Fruit fly (Drosophila melanogaster) whole organism, embryonic: ENCODE data around the gene Sodh1.
A peak's percentile ranks its signal among the peaks of the same experiment; 100 is the strongest.

ENCODE experiments used
- Adf1 ChIP-seq: fragments of 200-800 bp; sonication (Bioruptor generic); IDR thresholded peaks from 2 replicates; pipeline ENCODE4 v1.3.6; 2022; ENCODE audit warnings: missing biosample characterization, missing genetic modification characterization
- C15 ChIP-seq: fragments of 200-800 bp; sonication (Bioruptor generic); IDR thresholded peaks from 3 replicates; pipeline ENCODE4 v1.3.6; 2022; ENCODE audit warnings: missing biosample characterization, missing genetic modification characterization
- CG11398 ChIP-seq: fragments of 200-800 bp; sonication (Bioruptor generic); optimal IDR thresholded peaks from 2 replicates; lab custom pipeline; 2016; ENCODE audit warnings: missing biosample characterization, missing genetic modification characterization
- CG12236 ChIP-seq: fragments of 200-800 bp; sonication (Bioruptor generic); optimal IDR thresholded peaks from 2 replicates; lab custom pipeline; 2016; ENCODE audit warnings: missing biosample characterization, missing genetic modification characterization
- CG1529 ChIP-seq: fragments of 200-800 bp; sonication (Bioruptor generic); optimal IDR thresholded peaks from 3 replicates; lab custom pipeline; 2018; ENCODE audit warnings: missing biosample characterization, missing genetic modification characterization
- CG15514 ChIP-seq: fragments of 200-800 bp; sonication (Bioruptor generic); optimal IDR thresholded peaks from 3 replicates; lab custom pipeline; 2017; ENCODE audit warnings: missing biosample characterization, missing genetic modification characterization, mild to moderate bottlenecking, moderate library complexity, missing genetic modification reagents
- CG15601 ChIP-seq: fragments of 200-800 bp; sonication (Bioruptor generic); optimal IDR thresholded peaks from 3 replicates; lab custom pipeline; 2019; ENCODE audit warnings: missing biosample characterization, mild to moderate bottlenecking, missing genetic modification characterization, moderate library complexity
- CG15696 ChIP-seq: fragments of 200-800 bp; sonication (Bioruptor generic); optimal IDR thresholded peaks from 2 replicates; lab custom pipeline; 2019; ENCODE audit warnings: missing biosample characterization, mild to moderate bottlenecking, missing genetic modification characterization, moderate library complexity
- CG17568 ChIP-seq: fragments of 200-800 bp; sonication (Bioruptor generic); optimal IDR thresholded peaks from 2 replicates; lab custom pipeline; 2018; ENCODE audit warnings: missing biosample characterization, mild to moderate bottlenecking, missing genetic modification characterization, moderate library complexity
- CG18599 ChIP-seq: fragments of 200-800 bp; sonication (Bioruptor generic); optimal IDR thresholded peaks from 3 replicates; lab custom pipeline; 2017; ENCODE audit warnings: missing biosample characterization, missing genetic modification characterization, mild to moderate bottlenecking, moderate library complexity, missing genetic modification reagents
- CG2678 ChIP-seq: fragments of 200-800 bp; sonication (Bioruptor generic); optimal IDR thresholded peaks from 3 replicates; lab custom pipeline; 2019; ENCODE audit warnings: missing biosample characterization, mild to moderate bottlenecking, missing genetic modification characterization, moderate library complexity
- CG30431 ChIP-seq: fragments of 200-800 bp; sonication (Bioruptor generic); optimal IDR thresholded peaks from 2 replicates; lab custom pipeline; 2017; ENCODE audit warnings: missing biosample characterization, missing genetic modification characterization
- CG31224 ChIP-seq: fragments of 200-800 bp; sonication (Bioruptor generic); IDR thresholded peaks from 2 replicates; pipeline ENCODE4 v1.3.6; 2022; ENCODE audit warnings: missing biosample characterization, missing genetic modification characterization
- CG32772 ChIP-seq: fragments of 200-800 bp; sonication (Bioruptor generic); IDR thresholded peaks from 2 replicates; pipeline ENCODE4 v1.3.6; 2022; ENCODE audit warnings: missing biosample characterization, missing genetic modification characterization
- CG4360 ChIP-seq: fragments of 200-800 bp; sonication (Bioruptor generic); IDR thresholded peaks from 2 replicates; pipeline ENCODE4 v1.3.6; 2022; ENCODE audit warnings: missing biosample characterization, missing genetic modification characterization
- CG4404 ChIP-seq: fragments of 200-800 bp; sonication (Bioruptor generic); IDR thresholded peaks from 2 replicates; pipeline ENCODE4 v1.3.6; 2022; ENCODE audit warnings: missing biosample characterization, missing genetic modification characterization
- CG6854 ChIP-seq: fragments of 200-800 bp; sonication (Bioruptor generic); optimal IDR thresholded peaks from 3 replicates; lab custom pipeline; 2017; ENCODE audit warnings: missing biosample characterization, mild to moderate bottlenecking, missing genetic modification characterization
- CG7987 ChIP-seq: fragments of 200-800 bp; sonication (Bioruptor generic); optimal IDR thresholded peaks from 2 replicates; lab custom pipeline; 2018; ENCODE audit warnings: missing biosample characterization, mild to moderate bottlenecking, missing genetic modification characterization, moderate library complexity
- CG9609 ChIP-seq: fragments of 200-800 bp; sonication (Bioruptor generic); optimal IDR thresholded peaks from 3 replicates; lab custom pipeline; 2016; ENCODE audit warnings: missing biosample characterization, missing genetic modification characterization
- CG9876 ChIP-seq: fragments of 200-800 bp; sonication (Bioruptor generic); optimal IDR thresholded peaks from 2 replicates; lab custom pipeline; 2016; ENCODE audit warnings: missing biosample characterization, missing genetic modification characterization
- CHES-1-like ChIP-seq: fragments of 200-800 bp; sonication (Bioruptor generic); optimal IDR thresholded peaks from 2 replicates; lab custom pipeline; 2016; ENCODE audit warnings: missing biosample characterization, missing genetic modification characterization
- Dref ChIP-seq: fragments of 200-800 bp; sonication (Bioruptor generic); IDR thresholded peaks from 2 replicates; pipeline ENCODE4 v1.3.6; 2022; ENCODE audit warnings: missing biosample characterization, missing genetic modification characterization
- Elba2 ChIP-seq: fragments of 200-800 bp; sonication (Bioruptor generic); optimal IDR thresholded peaks from 3 replicates; lab custom pipeline; 2016; ENCODE audit warnings: missing biosample characterization, missing genetic modification characterization
- GATAe ChIP-seq: fragments of 200-800 bp; sonication (Bioruptor generic); conservative IDR thresholded peaks from 2 replicates; pipeline ENCODE4 v1.3.6; 2022; ENCODE audit warnings: missing biosample characterization, missing genetic modification characterization
- H2.0 ChIP-seq: fragments of 200-800 bp; sonication (Bioruptor generic); IDR thresholded peaks from 2 replicates; pipeline ENCODE4 v1.3.6; 2022; ENCODE audit warnings: missing biosample characterization, missing genetic modification characterization
- HHEX ChIP-seq: fragments of 200-800 bp; sonication (Bioruptor generic); optimal IDR thresholded peaks from 3 replicates; lab custom pipeline; 2017; ENCODE audit warnings: missing biosample characterization, mild to moderate bottlenecking, missing genetic modification characterization, missing genetic modification reagents
- Hr51 ChIP-seq, 2 experiments: fragments of 200-800 bp; sonication (Bioruptor generic); optimal IDR thresholded peaks; 2 replicates in 1 of 2; 3 replicates in 1 of 2; lab custom pipeline; 2016 to 2018; ENCODE audit warnings: missing biosample characterization in 2 of 2, missing genetic modification characterization in 2 of 2, mild to moderate bottlenecking in 1 of 2, moderate library complexity in 1 of 2
- Med ChIP-seq: fragments of 200-800 bp; sonication (Bioruptor generic); peaks from one replicate; lab custom pipeline; 2016; ENCODE audit warnings: missing biosample characterization, missing genetic modification characterization, mild to moderate bottlenecking, inconsistent platforms, moderate library complexity
- NfI ChIP-seq: fragments of 200-800 bp; sonication (Bioruptor generic); optimal IDR thresholded peaks from 3 replicates; lab custom pipeline; 2018; ENCODE audit warnings: missing biosample characterization, mild to moderate bottlenecking, missing genetic modification characterization, moderate library complexity
- TFAM ChIP-seq: fragments of 200-800 bp; sonication (Bioruptor generic); optimal IDR thresholded peaks from 2 replicates; lab custom pipeline; 2017; ENCODE audit warnings: missing biosample characterization, missing genetic modification characterization, inconsistent platforms
- Tbp ChIP-seq: fragments of >200 bp; optimal IDR thresholded peaks from 2 replicates; lab custom pipeline; 2018; ENCODE audit warnings: missing biosample characterization, missing genetic modification characterization
- az2 ChIP-seq: fragments of 200-800 bp; sonication (Bioruptor generic); optimal IDR thresholded peaks from 3 replicates; lab custom pipeline; 2016; ENCODE audit warnings: missing biosample characterization, missing genetic modification characterization
- bab2 ChIP-seq: fragments of 200-800 bp; sonication (Bioruptor generic); optimal IDR thresholded peaks from 2 replicates; lab custom pipeline; 2016; ENCODE audit warnings: missing biosample characterization, missing genetic modification characterization
- bigmax ChIP-seq: fragments of 200-800 bp; sonication (Bioruptor generic); optimal IDR thresholded peaks from 2 replicates; lab custom pipeline; 2018; ENCODE audit warnings: missing biosample characterization, mild to moderate bottlenecking, missing genetic modification characterization
- cas ChIP-seq: fragments of 200-800 bp; sonication (Bioruptor generic); IDR thresholded peaks from 2 replicates; pipeline ENCODE4 v1.3.6; 2022; ENCODE audit warnings: missing biosample characterization, missing genetic modification characterization
- crp ChIP-seq, 2 experiments: fragments of 200-800 bp; sonication (Bioruptor generic); optimal IDR thresholded peaks; 2 replicates in 1 of 2; 3 replicates in 1 of 2; lab custom pipeline; 2017; ENCODE audit warnings: missing biosample characterization in 2 of 2, missing genetic modification characterization in 2 of 2, mild to moderate bottlenecking in 1 of 2, moderate library complexity in 1 of 2
- dimm ChIP-seq: fragments of 200-800 bp; sonication (Bioruptor generic); IDR thresholded peaks from 2 replicates; pipeline ENCODE4 v1.3.6; 2022; ENCODE audit warnings: missing biosample characterization, missing genetic modification characterization
- ewg ChIP-seq: fragments of 200-800 bp; sonication (Bioruptor generic); optimal IDR thresholded peaks from 3 replicates; lab custom pipeline; 2017; ENCODE audit warnings: mild to moderate bottlenecking, missing biosample characterization, missing genetic modification reagents, missing genetic modification characterization
- gcm2 ChIP-seq: fragments of 200-800 bp; sonication (Bioruptor generic); optimal IDR thresholded peaks from 2 replicates; lab custom pipeline; 2016; ENCODE audit warnings: missing biosample characterization, missing genetic modification characterization
- hbn ChIP-seq: fragments of 200-800 bp; sonication (Bioruptor generic); IDR thresholded peaks from 2 replicates; pipeline ENCODE4 v1.3.6; 2022; ENCODE audit warnings: missing biosample characterization, missing genetic modification characterization; ENCODE audit not compliant: partially characterized antibody
- jumu ChIP-seq: fragments of 200-800 bp; sonication (Bioruptor generic); optimal IDR thresholded peaks from 3 replicates; lab custom pipeline; 2016; ENCODE audit warnings: missing biosample characterization, missing genetic modification characterization
- ken ChIP-seq: fragments of 200-800 bp; sonication (Bioruptor generic); IDR thresholded peaks from 3 replicates; pipeline ENCODE4 v1.3.6; 2022; ENCODE audit warnings: missing biosample characterization, missing genetic modification characterization
- lmd ChIP-seq: fragments of 200-800 bp; sonication (Bioruptor generic); IDR thresholded peaks from 2 replicates; pipeline ENCODE4 v1.3.6; 2022; ENCODE audit warnings: missing biosample characterization, missing genetic modification characterization
- lov ChIP-seq, 2 experiments: fragments of 200-800 bp in 1 of 2; fragments of >200 bp in 1 of 2; sonication (Bioruptor generic) in 1 of 2; IDR thresholded peaks in 1 of 2; optimal IDR thresholded peaks in 1 of 2; 2 replicates in 1 of 2; 3 replicates in 1 of 2; pipeline versions ENCODE4 v1.3.6 to Lab custom; 2017 to 2022; ENCODE audit warnings: missing biosample characterization in 1 of 2, missing genetic modification characterization in 1 of 2
- rib ChIP-seq: fragments of 200-800 bp; sonication (Bioruptor generic); IDR thresholded peaks from 2 replicates; pipeline ENCODE4 v1.3.6; 2022; ENCODE audit warnings: missing biosample characterization, missing genetic modification characterization
- run ChIP-seq: fragments of 200-800 bp; sonication (Bioruptor generic); optimal IDR thresholded peaks from 3 replicates; lab custom pipeline; 2018; ENCODE audit warnings: missing biosample characterization, mild to moderate bottlenecking, missing genetic modification characterization
- sna ChIP-seq: fragments of 200-800 bp; sonication (Bioruptor generic); IDR thresholded peaks from 2 replicates; pipeline ENCODE4 v1.3.6; 2022; ENCODE audit warnings: missing biosample characterization, missing genetic modification characterization; ENCODE audit not compliant: partially characterized antibody
- twi ChIP-seq: fragments of 200-800 bp; optimal IDR thresholded peaks from 2 replicates; lab custom pipeline; 2019; ENCODE audit warnings: missing biosample characterization, mild to moderate bottlenecking, missing genetic modification characterization, moderate library complexity
- yki ChIP-seq: fragments of >200 bp; optimal IDR thresholded peaks from 3 replicates; lab custom pipeline; 2018
- zf30C ChIP-seq: fragments of 200-800 bp; sonication (Bioruptor generic); optimal IDR thresholded peaks from 3 replicates; lab custom pipeline; 2018; ENCODE audit warnings: missing biosample characterization, mild to moderate bottlenecking, missing genetic modification characterization

Sodh1 gene

DNA sequence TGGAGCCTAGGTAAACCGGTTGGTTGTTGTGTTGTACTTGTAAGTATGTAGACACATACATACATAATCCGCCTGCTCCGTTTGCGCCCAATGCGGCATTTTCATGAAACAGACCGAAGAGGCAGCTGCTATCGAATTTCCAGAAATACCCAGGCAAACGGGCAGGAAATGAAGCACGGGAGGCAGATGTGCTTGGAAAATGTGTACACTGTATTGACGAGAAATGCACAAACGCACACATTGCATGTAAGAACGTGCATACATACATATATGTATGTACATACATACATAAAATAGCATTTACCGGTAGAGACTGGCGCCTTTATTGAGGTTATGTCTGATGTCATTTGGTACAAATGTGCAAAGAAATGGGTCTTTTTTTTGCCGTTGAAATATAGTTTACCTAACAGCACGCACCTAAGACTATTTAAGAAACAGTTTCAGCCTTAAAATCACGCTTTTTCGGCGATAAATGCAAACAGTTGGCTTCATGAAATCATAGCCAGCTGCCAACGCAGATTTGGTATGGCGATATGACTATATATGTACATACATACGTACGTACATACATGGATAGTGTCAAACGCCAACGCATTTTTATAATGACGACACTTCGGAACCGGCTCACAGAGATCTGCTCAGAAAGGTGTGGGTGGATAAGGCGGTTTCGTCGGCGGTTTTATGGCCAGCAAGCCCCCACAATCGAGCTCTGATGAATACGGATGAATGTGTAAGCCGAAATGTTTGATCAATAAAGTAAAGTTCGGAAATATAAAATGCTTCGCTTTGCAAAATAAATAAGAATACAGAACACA lies 37.6 kb downstream of the Sodh1 start (continued):
- TF ChIP-seq CG15601 (tag; lab: Kevin White, UChicago) (no peak), CG9609 (GFP tag; lab: Kevin White, UChicago) (no peak), CG4360 (GFP tag; lab: Robert Waterston, UW) (peak; percentile 42; the same call in 1 of the 2 replicates), lov (optimal IDR thresholded peaks at IDR 0.05; lab: Kevin White, UChicago) (no peak), lov (GFP tag; IDR thresholded peaks at IDR 0.05; lab: Robert Waterston, UW) (no peak), hbn (GFP tag; lab: Robert Waterston, UW) (no peak), yki (lab: Kevin White, UChicago) (no peak), lmd (no peak), CG2678 (no peak), CG18599 (GFP tag; lab: Kevin White, UChicago) (no peak), CG12236 (GFP tag; lab: Kevin White, UChicago) (no peak), Tbp (GFP tag; lab: Kevin White, UChicago) (no peak), gcm2 (no peak), twi (tag; lab: Kevin White, UChicago) (peak; percentile 81), C15 (GFP tag; lab: Robert Waterston, UW) (no peak), H2.0 (no peak), zf30C (GFP tag; lab: Kevin White, UChicago) (no peak), CG30431 (no peak), Hr51 (GFP tag; optimal IDR thresholded peaks at IDR 0.05; lab: Kevin White, UChicago) (no peak), ken (GFP tag; lab: Robert Waterston, UW) (no peak), bigmax (peak; percentile 97), CG15696 (tag; lab: Kevin White, UChicago) (no peak), run (tag; lab: Kevin White, UChicago) (no peak), CG1529 (GFP tag; lab: Kevin White, UChicago) (peak; percentile 10), crp (GFP tag; optimal IDR thresholded peaks at IDR 0.05; lab: Kevin White, UChicago) (no peak), CG17568 (no peak), dimm (GFP tag; lab: Robert Waterston, UW) (no peak), az2 (GFP tag; lab: Kevin White, UChicago) (no peak), jumu (GFP tag; lab: Kevin White, UChicago) (no peak), CG32772 (GFP tag; lab: Robert Waterston, UW) (no peak), Med (peak; percentile 41), bab2 (GFP tag; lab: Kevin White, UChicago) (no peak), CG9876 (no peak), CG6854 (GFP tag; lab: Kevin White, UChicago) (no peak), ewg (GFP tag; lab: Kevin White, UChicago) (no peak), Adf1 (GFP tag; lab: Robert Waterston, UW) (no peak), CHES-1-like (GFP tag; lab: Kevin White, UChicago) (no peak), CG11398 (GFP tag; lab: Kevin White, UChicago) (no peak), CG4404 (GFP tag; lab: Robert Waterston, UW) (no peak), sna (GFP tag; lab: Robert Waterston, UW) (no peak), HHEX (GFP tag; lab: Kevin White, UChicago) (no peak), CG31224 (GFP tag; lab: Robert Waterston, UW) (peak; percentile 65), CG7987 (GFP tag; lab: Kevin White, UChicago) (no peak), Dref (GFP tag; lab: Robert Waterston, UW) (no peak), TFAM (GFP tag; lab: Kevin White, UChicago) (no peak), Elba2 (no peak), cas (GFP tag; lab: Robert Waterston, UW) (no peak), rib (GFP tag; lab: Robert Waterston, UW) (peak; percentile 46; the same call in 1 of the 2 replicates), GATAe (GFP tag; lab: Robert Waterston, UW) (no peak), CG15514 (GFP tag; lab: Kevin White, UChicago) (peak; percentile 88), NfI (no peak)
